Worm (Caenorhabditis elegans): Measurements from ENCODE around the gene vps-8.

DNA sequence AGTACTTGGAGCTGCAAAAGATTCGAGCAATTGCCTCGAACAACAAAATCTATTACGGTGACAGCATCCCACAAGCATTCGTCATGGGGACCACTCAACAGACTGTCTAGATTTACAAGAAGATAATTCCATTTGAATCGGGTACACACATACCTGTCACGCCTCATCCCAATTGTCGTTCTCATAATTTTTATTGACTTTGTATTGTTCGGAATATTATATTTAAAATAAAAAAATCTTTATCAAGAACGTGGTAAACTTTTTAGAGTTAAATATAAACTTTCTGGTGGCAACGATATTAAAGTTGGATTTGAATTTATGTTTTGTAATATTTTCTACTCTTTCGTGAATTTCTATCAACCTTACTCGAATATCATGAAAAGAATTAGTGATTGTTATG lies 13.4 kb upstream of the vps-8 start, which contains the start of gene C42C1.9:
- TF ChIP-seq ama-1 (optimal IDR thresholded peaks at IDR 0.05) (no peak), tra-4 (tag; optimal IDR thresholded peaks at IDR 0.05) (no peak), ets-7 (tag; optimal IDR thresholded peaks at IDR 0.05) (no peak), hnd-1 (tag; optimal IDR thresholded peaks at IDR 0.05) (no peak), hmg-4 (GFP tag; optimal IDR thresholded peaks at IDR 0.05) (no peak), tbx-37 (GFP tag; conservative IDR thresholded peaks at IDR 0.05) (no peak), sea-1 (GFP tag; conservative IDR thresholded peaks at IDR 0.05) (no peak), B0310.2 (tag; optimal IDR thresholded peaks at IDR 0.05) (no peak), tbx-11 (GFP tag; IDR thresholded peaks at IDR 0.05) (no peak), flt-1 (GFP tag; IDR thresholded peaks at IDR 0.05) (no peak), F13C5.2 (tag; optimal IDR thresholded peaks at IDR 0.05) (no peak), hmbx-1 (tag; optimal IDR thresholded peaks at IDR 0.05) (no peak)

Data from whole organism, early embryonic.